Fruit fly (Drosophila melanogaster): ENCODE data around the gene CG34355.

DNA sequence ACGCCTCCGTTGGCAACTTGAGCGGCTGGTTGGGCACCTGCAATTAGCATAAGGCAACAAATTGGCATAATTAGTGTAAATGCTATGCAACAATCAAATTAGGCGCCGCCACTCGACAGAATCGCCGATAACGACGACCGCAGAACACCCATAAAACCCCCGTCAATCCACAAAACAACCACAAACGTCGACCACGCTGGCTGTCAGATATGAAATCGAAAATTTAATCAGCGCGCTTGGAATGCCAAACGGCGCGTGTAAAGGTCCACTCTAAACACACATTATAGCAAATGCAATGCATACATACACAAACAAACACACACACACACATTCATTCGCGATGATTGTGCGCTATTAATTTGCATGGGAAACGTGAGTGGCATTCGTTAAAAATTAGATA is 99.8 kb downstream of the CG34355 start:
- TF ChIP-seq psq (optimal IDR thresholded peaks at IDR 0.05) (no peak), Dll (optimal IDR thresholded peaks at IDR 0.05) (no peak)

Measured in whole organism.